Worm (Caenorhabditis elegans) whole organism, L1 larva: ENCODE measurements around the gene bgal-1.

Experiments
- F16B12.6 ChIP-seq: fragments of 150-350 bp; optimal IDR thresholded peaks from 2 replicates; lab custom pipeline; 2014; ENCODE audit warnings: missing biosample characterization, missing genetic modification characterization
- ceh-82 ChIP-seq, 3 experiments: fragments of 150-350 bp in 1 of 3; sonication (generic microtip) in 2 of 3; optimal IDR thresholded peaks; 2 replicates each; lab custom pipeline; 2014 to 2017; ENCODE audit warnings: missing biosample characterization in 3 of 3, missing genetic modification characterization in 3 of 3
- dpl-1 ChIP-seq, 3 experiments: fragments of 150-350 bp in 2 of 3; sonication (generic microtip) in 1 of 3; optimal IDR thresholded peaks; 2 replicates each; lab custom pipeline; 2014 to 2017; ENCODE audit warnings: missing biosample characterization in 3 of 3, missing genetic modification characterization in 3 of 3, missing genetic modification reagents in 3 of 3
- fos-1 ChIP-seq: fragments of 150-350 bp; optimal IDR thresholded peaks from 2 replicates; lab custom pipeline; 2014; ENCODE audit warnings: missing biosample characterization, missing genetic modification characterization
- lin-39 ChIP-seq: fragments of 150-350 bp; optimal IDR thresholded peaks from 2 replicates; lab custom pipeline; 2014; ENCODE audit warnings: missing biosample characterization, missing genetic modification reagents, missing genetic modification characterization
- lsy-2 ChIP-seq, 2 experiments: fragments of 150-350 bp; optimal IDR thresholded peaks; 2 replicates each; lab custom pipeline; 2014; ENCODE audit warnings: missing biosample characterization in 2 of 2, missing genetic modification characterization in 2 of 2
- mdl-1 ChIP-seq, 2 experiments: fragments of 150-350 bp; optimal IDR thresholded peaks; 2 replicates each; lab custom pipeline; 2014 to 2017; ENCODE audit warnings: missing biosample characterization in 2 of 2, missing genetic modification characterization in 2 of 2, inconsistent platforms in 1 of 2
- nhr-76 ChIP-seq: sonication (generic microtip); optimal IDR thresholded peaks from 2 replicates; lab custom pipeline; 2017; ENCODE audit warnings: missing biosample characterization, missing genetic modification characterization
- sup-37 ChIP-seq: fragments of 200-800 bp; sonication (Bioruptor generic); optimal IDR thresholded peaks from 2 replicates; lab custom pipeline; 2018; ENCODE audit warnings: mild to moderate bottlenecking, missing genetic modification characterization, missing compliant biosample characterization
- unc-130 ChIP-seq: fragments of 150-350 bp; optimal IDR thresholded peaks from 2 replicates; lab custom pipeline; 2017; ENCODE audit warnings: missing biosample characterization, missing genetic modification characterization, inconsistent platforms
- xbp-1 ChIP-seq: sonication (generic microtip); optimal IDR thresholded peaks from 2 replicates; lab custom pipeline; 2016; ENCODE audit warnings: missing genetic modification characterization, missing compliant biosample characterization

DNA sequence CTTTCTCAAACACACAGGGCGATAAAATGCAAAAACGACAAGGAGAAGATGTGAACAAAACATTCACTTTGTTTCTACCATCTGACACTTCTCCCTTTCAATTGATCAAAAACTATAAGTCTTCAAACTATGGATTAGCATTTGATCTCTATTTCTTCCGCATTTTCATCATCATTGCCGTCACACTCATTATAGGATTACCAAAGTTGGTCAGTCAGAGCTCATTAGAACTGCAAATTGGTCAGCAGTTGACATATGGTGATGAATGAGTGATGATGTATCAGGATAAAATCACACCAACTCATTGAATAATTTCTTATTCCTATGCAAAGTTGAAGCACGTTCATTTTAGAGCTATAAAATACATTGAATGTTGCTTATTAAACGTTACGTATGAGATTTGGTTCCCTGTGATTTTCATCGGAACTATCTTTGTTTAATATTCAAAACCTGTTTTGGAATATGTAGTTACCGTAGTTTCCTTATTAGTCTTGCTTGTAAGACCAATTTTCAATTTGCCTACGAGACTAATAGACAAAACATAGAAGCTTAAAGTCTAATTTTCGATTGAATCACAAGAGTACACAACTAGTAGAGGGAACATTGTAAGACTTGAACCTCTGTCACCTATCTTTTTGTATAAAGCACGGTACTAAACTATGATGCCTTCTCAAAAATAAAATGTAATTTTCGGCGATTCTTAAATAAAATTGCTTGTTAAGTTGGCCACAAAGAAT is 16.2 kb downstream of the bgal-1 start:
- no peak for TF ChIP-seq fos-1 (tag; lab: Kevin White, UChicago)
- no peak for TF ChIP-seq lin-39 (tag; lab: Kevin White, UChicago)
- no peak for TF ChIP-seq lsy-2 (tag; optimal IDR thresholded peaks at IDR 0.05; lab: Kevin White, UChicago)
- no peak for TF ChIP-seq F16B12.6
- no peak for TF ChIP-seq dpl-1 (GFP tag; optimal IDR thresholded peaks at IDR 0.05; lab: Kevin White, UChicago)
- TF ChIP-seq xbp-1 (tag; lab: Kevin White, UChicago), result no peak
- no peak for TF ChIP-seq nhr-76 (tag; lab: Kevin White, UChicago)
- TF ChIP-seq mdl-1 (tag; optimal IDR thresholded peaks at IDR 0.05; lab: Kevin White, UChicago), result no peak
- TF ChIP-seq ceh-82 (tag; optimal IDR thresholded peaks at IDR 0.05; lab: Kevin White, UChicago), result no peak
- no peak for TF ChIP-seq sup-37
- TF ChIP-seq unc-130 (tag; lab: Kevin White, UChicago), result no peak
